Worm (Caenorhabditis elegans): Measurements from ENCODE around the gene oac-7.

The oac-7 gene

ce11 chrV:16302439-16302838 lies 7.2 kb upstream of the oac-7 start, which contains the start of the genes C31A11.13 and oac-6:
Gene C31A11.13 (minus strand): TSS chrV:16302551.
Gene oac-6 (plus strand): TSS chrV:16302717.
- TF ChIP-seq ceh-82 (tag; optimal IDR thresholded peaks at IDR 0.05) (no peak), tbx-2 (tag; optimal IDR thresholded peaks at IDR 0.05) (no peak), ztf-4 (tag; optimal IDR thresholded peaks at IDR 0.05) (no peak), daf-12 (tag; optimal IDR thresholded peaks at IDR 0.05) (no peak), ceh-28 (tag; optimal IDR thresholded peaks at IDR 0.05) (no peak), aly-2 (tag; optimal IDR thresholded peaks at IDR 0.05) (no peak), nhr-76 (tag; optimal IDR thresholded peaks at IDR 0.05) (no peak), unc-39 (tag; optimal IDR thresholded peaks at IDR 0.05) (no peak), fkh-2 (tag; optimal IDR thresholded peaks at IDR 0.05) (no peak), elt-2 (tag; optimal IDR thresholded peaks at IDR 0.05) (peak; percentile 58), pqm-1 (tag; optimal IDR thresholded peaks at IDR 0.05) (peak; percentile 60), nhr-28 (tag; optimal IDR thresholded peaks at IDR 0.05) (no peak), nhr-11 (tag; optimal IDR thresholded peaks at IDR 0.05) (no peak), nhr-25 (tag; optimal IDR thresholded peaks at IDR 0.05) (no peak), nhr-77 (tag; optimal IDR thresholded peaks at IDR 0.05) (no peak)

ce11 chrV:16307253-16307652 lies 2.4 kb upstream of the oac-7 start, which contains the start of gene srxa-7:
Gene srxa-7 (plus strand): TSS chrV:16307553.
- no peak for TF ChIP-seq snpc-4 (tag; optimal IDR thresholded peaks at IDR 0.05)
- no peak for TF ChIP-seq nhr-12 (tag; optimal IDR thresholded peaks at IDR 0.05)
- TF ChIP-seq elt-2 (tag; optimal IDR thresholded peaks at IDR 0.05): no peak
- TF ChIP-seq nhr-43 (tag; optimal IDR thresholded peaks at IDR 0.05; ENCODE audit: poor library complexity, severe bottlenecking): no peak
- TF ChIP-seq ceh-16 (tag; optimal IDR thresholded peaks at IDR 0.05): no peak
- TF ChIP-seq R02D3.7 (tag; optimal IDR thresholded peaks at IDR 0.05): no peak
- TF ChIP-seq tbx-2 (tag; optimal IDR thresholded peaks at IDR 0.05): no peak
- no peak for TF ChIP-seq mdl-1 (tag; optimal IDR thresholded peaks at IDR 0.05)
- TF ChIP-seq ztf-4 (tag; optimal IDR thresholded peaks at IDR 0.05): no peak
- no peak for TF ChIP-seq pqm-1 (tag; optimal IDR thresholded peaks at IDR 0.05)
- TF ChIP-seq fos-1 (tag; optimal IDR thresholded peaks at IDR 0.05): no peak
- TF ChIP-seq unc-39 (tag; optimal IDR thresholded peaks at IDR 0.05): no peak
- no peak for TF ChIP-seq ztf-11 (tag; optimal IDR thresholded peaks at IDR 0.05)
- TF ChIP-seq lsy-12 (tag; optimal IDR thresholded peaks at IDR 0.05): no peak
- TF ChIP-seq eor-1 (tag; optimal IDR thresholded peaks at IDR 0.05): no peak
- TF ChIP-seq lin-39 (tag; optimal IDR thresholded peaks at IDR 0.05): no peak
- TF ChIP-seq zag-1 (tag; optimal IDR thresholded peaks at IDR 0.05): no peak
- no peak for TF ChIP-seq elt-3 (tag; optimal IDR thresholded peaks at IDR 0.05)
- TF ChIP-seq pha-4 (tag; optimal IDR thresholded peaks at IDR 0.05): no peak
- no peak for TF ChIP-seq ZK546.5 (tag; optimal IDR thresholded peaks at IDR 0.05)

ce11 chrV:16308343-16308742 lies 1.3 kb upstream of the oac-7 start:
- no peak for TF ChIP-seq snpc-4 (tag; optimal IDR thresholded peaks at IDR 0.05)
- TF ChIP-seq nhr-11 (tag; optimal IDR thresholded peaks at IDR 0.05): no peak
- no peak for TF ChIP-seq nhr-76 (tag; optimal IDR thresholded peaks at IDR 0.05)
- no peak for TF ChIP-seq ztf-11 (tag; optimal IDR thresholded peaks at IDR 0.05)
- TF ChIP-seq eor-1 (tag; optimal IDR thresholded peaks at IDR 0.05): no peak
- TF ChIP-seq sea-2 (GFP tag; optimal IDR thresholded peaks at IDR 0.05): no peak
- no peak for TF ChIP-seq skn-1 (tag; optimal IDR thresholded peaks at IDR 0.05)
- TF ChIP-seq tbx-2 (tag; optimal IDR thresholded peaks at IDR 0.05): no peak
- TF ChIP-seq nhr-77 (tag; optimal IDR thresholded peaks at IDR 0.05): no peak
- no peak for TF ChIP-seq aly-2 (tag; optimal IDR thresholded peaks at IDR 0.05)
- no peak for TF ChIP-seq jun-1 (tag; optimal IDR thresholded peaks at IDR 0.05)
- no peak for TF ChIP-seq hmg-11 (tag; optimal IDR thresholded peaks at IDR 0.05)
- no peak for TF ChIP-seq pha-4 (tag; optimal IDR thresholded peaks at IDR 0.05)
- no peak for TF ChIP-seq fos-1 (tag; optimal IDR thresholded peaks at IDR 0.05)
- TF ChIP-seq nhr-28 (tag; optimal IDR thresholded peaks at IDR 0.05): no peak
- TF ChIP-seq lin-15B (tag; optimal IDR thresholded peaks at IDR 0.05): no peak

- no peak for TF ChIP-seq mml-1 (tag; optimal IDR thresholded peaks at IDR 0.05)
- no peak for TF ChIP-seq nhr-28 (tag; optimal IDR thresholded peaks at IDR 0.05)
- TF ChIP-seq sea-2 (GFP tag; optimal IDR thresholded peaks at IDR 0.05): no peak
- TF ChIP-seq zag-1 (tag; optimal IDR thresholded peaks at IDR 0.05): no peak
- no peak for TF ChIP-seq ceh-28 (tag; optimal IDR thresholded peaks at IDR 0.05)
- no peak for TF ChIP-seq ceh-9 (tag; optimal IDR thresholded peaks at IDR 0.05)
- no peak for TF ChIP-seq unc-62 (GFP tag; optimal IDR thresholded peaks at IDR 0.05)
- no peak for TF ChIP-seq hmg-11 (tag; optimal IDR thresholded peaks at IDR 0.05)
- no peak for TF ChIP-seq lin-15B (tag; optimal IDR thresholded peaks at IDR 0.05)
- TF ChIP-seq daf-12 (tag; optimal IDR thresholded peaks at IDR 0.05): no peak
- TF ChIP-seq ztf-11 (tag; optimal IDR thresholded peaks at IDR 0.05): no peak
- no peak for TF ChIP-seq fkh-10 (GFP tag; optimal IDR thresholded peaks at IDR 0.05)
- TF ChIP-seq egl-27 (tag; optimal IDR thresholded peaks at IDR 0.05): no peak
- TF ChIP-seq elt-3 (tag; optimal IDR thresholded peaks at IDR 0.05): no peak
- no peak for TF ChIP-seq elt-1 (tag; optimal IDR thresholded peaks at IDR 0.05)
- no peak for TF ChIP-seq pqm-1 (tag; optimal IDR thresholded peaks at IDR 0.05)
These were observed 5.4 kb downstream of the oac-7 start, which contains the start of gene str-214 for ce11 chrV:16315004-16315403. Gene str-214 (plus strand): TSS chrV:16315304.
